Worm (Caenorhabditis elegans): Measurements from ENCODE around the gene cyp-33C5.

DNA sequence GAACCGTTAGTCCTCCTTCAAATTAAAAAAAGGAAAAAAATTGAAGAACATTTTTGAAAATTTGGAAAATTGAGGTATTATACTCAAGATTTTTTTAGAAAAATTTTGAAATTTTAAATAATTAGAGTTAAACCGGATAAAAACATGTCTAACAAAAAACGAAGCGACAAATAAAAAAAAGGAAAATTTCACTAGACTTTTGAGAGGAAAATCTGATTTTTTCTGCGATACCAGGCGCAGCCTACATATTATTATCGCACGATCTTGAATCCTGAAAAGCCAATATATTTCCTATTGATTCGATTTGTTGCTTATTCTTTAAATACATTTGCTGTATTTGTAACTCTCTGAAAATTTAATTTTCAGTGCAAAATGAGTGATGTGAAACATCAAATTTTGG lies 29.5 kb upstream of the cyp-33C5 start, which contains the start of gene nstp-8:
- TF ChIP-seq unc-39 (tag; optimal IDR thresholded peaks at IDR 0.05) (no peak), Y48G9A.11 (GFP tag; IDR thresholded peaks at IDR 0.05) (no peak), jun-1 (tag; optimal IDR thresholded peaks at IDR 0.05) (no peak), hlh-30 (tag; optimal IDR thresholded peaks at IDR 0.05; ENCODE audit: insufficient read depth) (no peak), skn-1 (tag; optimal IDR thresholded peaks at IDR 0.05) (no peak), lim-7 (GFP tag; IDR thresholded peaks at IDR 0.05) (no peak), ceh-82 (tag; optimal IDR thresholded peaks at IDR 0.05) (no peak), zip-11 (GFP tag; IDR thresholded peaks at IDR 0.05) (no peak), snpc-4 (tag; optimal IDR thresholded peaks at IDR 0.05) (no peak), ama-1 (optimal IDR thresholded peaks at IDR 0.05) (no peak), php-3 (GFP tag; IDR thresholded peaks at IDR 0.05) (no peak)

Measured in whole organism, L4 larva.